Worm (Caenorhabditis elegans): ENCODE data around the gene Y73B3B.3.
"Not testable (repeated sequence)": the region's sequence is repeated elsewhere in the genome, so short reads cannot be mapped to it uniquely, and the experiment has no call there.

DNA sequence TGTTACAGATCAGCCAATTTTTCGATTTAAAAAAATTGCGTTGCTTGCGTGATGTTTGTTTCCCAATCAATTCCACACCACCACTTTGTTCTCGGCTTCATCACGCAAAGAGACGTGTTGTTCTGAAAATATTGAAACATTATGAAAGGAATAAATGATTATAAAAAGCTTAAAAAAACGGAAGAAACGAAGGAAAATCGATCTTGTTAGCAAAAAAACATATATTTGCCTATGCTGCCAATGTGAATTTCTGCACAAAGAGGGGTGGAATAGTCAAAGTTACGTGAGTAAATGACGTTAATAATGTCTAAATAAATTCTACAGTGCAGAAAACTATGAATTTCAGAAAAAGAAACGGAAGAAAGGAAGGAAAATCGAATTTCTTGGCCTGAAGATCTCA, 29.3 kb downstream of the Y73B3B.3 start, which contains the start of gene AC8.10:
- not testable (repeated sequence) for TF ChIP-seq hmg-4 (GFP tag; optimal IDR thresholded peaks at IDR 0.05); ama-1 (optimal IDR thresholded peaks at IDR 0.05); tbx-11 (GFP tag; IDR thresholded peaks at IDR 0.05); F13C5.2 (tag; optimal IDR thresholded peaks at IDR 0.05)

All from whole organism, early embryonic.